Worm (Caenorhabditis elegans) whole organism, midembryonic: ENCODE measurements around the gene ajm-1.
A peak's percentile ranks its signal among the peaks of the same experiment; 100 is the strongest.

Source experiments
- T22C8.4 ChIP-seq: fragments of 200-800 bp; sonication (Bioruptor generic); IDR thresholded peaks from 2 replicates; pipeline ENCODE4 v1.3.6; 2022; ENCODE audit warnings: missing genetic modification characterization, missing compliant biosample characterization
- cog-1 ChIP-seq: sonication (generic microtip); optimal IDR thresholded peaks from 2 replicates; lab custom pipeline; 2016; ENCODE audit warnings: missing genetic modification characterization, missing compliant biosample characterization
- flt-1 ChIP-seq: fragments of 200-800 bp; sonication (Bioruptor generic); IDR thresholded peaks from 2 replicates; pipeline ENCODE4 v1.3.6; 2022; ENCODE audit warnings: missing genetic modification characterization, missing compliant biosample characterization
- klf-2 ChIP-seq: fragments of 200-800 bp; sonication (Bioruptor generic); conservative IDR thresholded peaks from 2 replicates; pipeline ENCODE4 v1.3.6; 2022; ENCODE audit warnings: missing genetic modification reagents, missing genetic modification characterization, missing compliant biosample characterization
- med-1 ChIP-seq: sonication (generic microtip); optimal IDR thresholded peaks from 2 replicates; lab custom pipeline; 2017; ENCODE audit warnings: missing genetic modification characterization, mild to moderate bottlenecking, missing compliant biosample characterization, antibody characterized with exemption, missing genetic modification reagents; ENCODE audit not compliant: insufficient read depth
- ref-1 ChIP-seq: fragments of 200-800 bp; sonication (Bioruptor generic); conservative IDR thresholded peaks from 2 replicates; pipeline ENCODE4 v1.3.6; 2022; ENCODE audit warnings: missing genetic modification reagents, missing genetic modification characterization, missing compliant biosample characterization
- tab-1 ChIP-seq: fragments of 200-800 bp; sonication (Bioruptor generic); IDR thresholded peaks from 2 replicates; pipeline ENCODE4 v1.3.6; 2022; ENCODE audit warnings: missing genetic modification characterization, missing compliant biosample characterization
- ztf-23 ChIP-seq: fragments of 200-800 bp; sonication (Bioruptor generic); IDR thresholded peaks from 2 replicates; pipeline ENCODE4 v1.3.6; 2022; ENCODE audit warnings: missing genetic modification reagents, missing genetic modification characterization, missing compliant biosample characterization
- ztf-29 ChIP-seq: fragments of 200-800 bp; sonication (Bioruptor generic); IDR thresholded peaks from 2 replicates; pipeline ENCODE4 v1.3.6; 2022; ENCODE audit warnings: missing genetic modification reagents, missing genetic modification characterization, missing compliant biosample characterization

Gene ajm-1

DNA sequence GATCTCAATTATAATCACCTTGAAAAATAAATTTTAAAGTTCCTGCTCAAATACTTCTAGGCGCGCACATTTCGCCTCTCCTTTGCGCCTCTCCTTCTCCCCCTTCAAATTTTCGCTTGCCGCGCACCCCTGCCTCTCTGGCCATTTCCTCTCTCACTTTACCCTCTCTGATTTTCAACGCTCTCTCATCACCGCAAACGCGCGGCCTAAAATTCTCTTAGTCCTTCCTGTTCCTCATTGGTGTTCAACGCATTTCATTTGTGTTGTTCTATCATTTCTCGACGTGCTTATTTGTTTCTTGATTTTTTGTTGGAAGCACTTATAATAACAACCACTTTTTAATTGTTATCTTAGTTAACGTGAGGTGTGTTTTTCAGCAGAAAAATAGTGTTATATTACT, 31.1 kb downstream of the ajm-1 start, which contains the start of gene C25A11.2:
Gene C25A11.2 (plus strand): TSS at position 238 of the 400 bp plus-strand sequence.
- TF ChIP-seq med-1 (GFP tag; lab: Kevin White, UChicago), result no peak
- TF ChIP-seq ztf-23 (GFP tag; lab: Robert Waterston, UW), result 0 out of 2 replicates have a peak, but pooled peaks have one; percentile 41
- peak; percentile 46; the same call in 1 of the 2 replicates for TF ChIP-seq flt-1 (GFP tag; lab: Robert Waterston, UW)

DNA sequence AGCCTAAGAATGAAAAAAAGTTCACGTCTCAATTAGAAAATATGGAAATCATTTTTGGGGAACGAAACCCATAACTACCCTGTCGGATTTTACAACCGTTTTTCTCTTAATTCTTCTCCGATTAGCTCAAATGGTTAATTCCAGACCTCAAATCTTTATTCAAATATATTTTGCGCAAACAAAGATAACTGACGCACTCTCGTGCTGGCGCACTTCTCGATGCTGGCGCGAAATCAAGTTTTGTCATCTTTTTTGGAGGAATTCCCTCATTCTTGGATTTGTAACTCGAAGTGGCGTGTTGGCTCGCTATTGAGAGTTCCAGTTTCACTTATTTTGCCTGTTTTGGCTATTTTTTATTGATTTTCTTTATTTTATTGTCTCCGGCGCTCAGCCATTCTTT, 34.8 kb downstream of the ajm-1 start:
- TF ChIP-seq klf-2 (GFP tag; lab: Robert Waterston, UW) (no peak), cog-1 (tag; lab: Kevin White, UChicago) (no peak), tab-1 (no peak), flt-1 (GFP tag; lab: Robert Waterston, UW) (no peak), ztf-23 (GFP tag; lab: Robert Waterston, UW) (no peak), med-1 (GFP tag; lab: Kevin White, UChicago) (no peak), T22C8.4 (GFP tag; lab: Robert Waterston, UW) (no peak), ztf-29 (GFP tag; lab: Robert Waterston, UW) (no peak), ref-1 (GFP tag; lab: Robert Waterston, UW) (no peak)

DNA sequence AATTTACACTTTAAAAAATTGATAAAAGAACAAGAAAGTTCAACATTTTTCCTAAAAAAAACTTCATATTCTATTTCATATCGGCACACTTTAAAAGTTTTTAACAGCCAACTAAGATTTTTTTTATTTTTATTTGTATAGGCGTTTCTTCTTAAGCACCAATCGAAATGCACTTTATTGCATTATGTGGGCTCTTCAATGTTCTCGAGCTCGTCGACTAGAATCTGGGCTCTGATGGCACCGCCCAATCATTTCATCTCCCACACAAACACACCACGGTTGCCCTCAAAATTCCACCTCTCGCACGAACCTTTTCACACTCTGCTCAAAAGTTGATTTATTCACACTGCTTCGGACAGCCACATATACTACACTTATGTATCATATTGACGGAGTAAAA, 54.7 kb downstream of the ajm-1 start, which contains the start of gene B0563.6:
Gene B0563.6 (plus strand): TSS at position 301 of the 400 bp plus-strand sequence.
- TF ChIP-seq med-1 (GFP tag; lab: Kevin White, UChicago) (no peak), flt-1 (GFP tag; lab: Robert Waterston, UW) (no peak), T22C8.4 (GFP tag; lab: Robert Waterston, UW) (no peak), ref-1 (GFP tag; lab: Robert Waterston, UW) (no peak), tab-1 (no peak), cog-1 (tag; lab: Kevin White, UChicago) (no peak), ztf-29 (GFP tag; lab: Robert Waterston, UW) (no peak), ztf-23 (GFP tag; lab: Robert Waterston, UW) (no peak), klf-2 (GFP tag; lab: Robert Waterston, UW) (no peak)

DNA sequence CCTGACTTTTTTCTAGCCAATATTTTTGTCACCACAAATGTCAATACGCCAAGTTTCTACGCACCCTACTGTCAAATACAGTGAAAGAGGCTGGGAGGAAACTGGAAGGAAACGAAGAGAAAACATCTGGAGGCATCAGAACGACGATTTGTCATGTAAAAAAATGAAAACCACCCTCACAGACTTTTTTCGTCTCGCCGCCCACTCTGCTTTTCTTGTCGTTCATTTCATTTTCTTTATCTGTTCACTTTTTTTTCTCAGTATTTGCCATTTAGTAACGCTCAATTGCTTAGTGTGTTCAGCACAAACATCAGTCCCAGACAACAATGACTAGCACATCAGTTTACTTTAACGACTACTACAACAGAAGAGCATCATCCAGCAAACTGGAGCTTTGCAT, 63.1 kb downstream of the ajm-1 start, which contains the start of gene B0563.5:
Gene B0563.5 (plus strand): TSS at position 301 of the 400 bp plus-strand sequence.
- TF ChIP-seq ztf-29 (GFP tag; lab: Robert Waterston, UW), result no peak
- TF ChIP-seq flt-1 (GFP tag; lab: Robert Waterston, UW), result no peak
- no peak for TF ChIP-seq med-1 (GFP tag; lab: Kevin White, UChicago)
- TF ChIP-seq ztf-23 (GFP tag; lab: Robert Waterston, UW), result no peak
- no peak for TF ChIP-seq ref-1 (GFP tag; lab: Robert Waterston, UW)
- no peak for TF ChIP-seq cog-1 (tag; lab: Kevin White, UChicago)
- no peak for TF ChIP-seq tab-1
- no peak for TF ChIP-seq klf-2 (GFP tag; lab: Robert Waterston, UW)
- TF ChIP-seq T22C8.4 (GFP tag; lab: Robert Waterston, UW), result no peak

DNA sequence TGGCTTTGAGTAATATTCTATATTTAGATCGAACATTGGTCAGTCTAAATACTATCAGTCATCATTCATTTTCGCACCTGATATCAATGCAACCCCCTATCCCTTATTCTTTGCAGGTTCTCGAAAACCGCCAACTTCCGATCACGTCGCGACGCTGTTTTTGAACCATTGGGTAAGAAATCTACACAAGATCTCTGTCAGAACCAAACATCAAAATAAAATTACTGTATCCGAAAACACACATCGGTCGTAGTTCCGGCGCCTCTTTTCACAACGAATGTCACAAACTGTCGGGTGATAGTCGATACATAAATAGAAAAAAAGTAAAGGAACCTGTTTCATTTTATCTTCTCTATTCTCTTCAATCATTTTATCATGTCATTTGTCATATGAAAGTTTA, 64.2 kb downstream of the ajm-1 start:
- TF ChIP-seq ztf-29 (GFP tag; lab: Robert Waterston, UW), result no peak
- no peak for TF ChIP-seq cog-1 (tag; lab: Kevin White, UChicago)
- no peak for TF ChIP-seq tab-1
- no peak for TF ChIP-seq T22C8.4 (GFP tag; lab: Robert Waterston, UW)
- no peak for TF ChIP-seq flt-1 (GFP tag; lab: Robert Waterston, UW)
- TF ChIP-seq ztf-23 (GFP tag; lab: Robert Waterston, UW), result no peak
- no peak for TF ChIP-seq med-1 (GFP tag; lab: Kevin White, UChicago)
- no peak for TF ChIP-seq klf-2 (GFP tag; lab: Robert Waterston, UW)
- no peak for TF ChIP-seq ref-1 (GFP tag; lab: Robert Waterston, UW)

DNA sequence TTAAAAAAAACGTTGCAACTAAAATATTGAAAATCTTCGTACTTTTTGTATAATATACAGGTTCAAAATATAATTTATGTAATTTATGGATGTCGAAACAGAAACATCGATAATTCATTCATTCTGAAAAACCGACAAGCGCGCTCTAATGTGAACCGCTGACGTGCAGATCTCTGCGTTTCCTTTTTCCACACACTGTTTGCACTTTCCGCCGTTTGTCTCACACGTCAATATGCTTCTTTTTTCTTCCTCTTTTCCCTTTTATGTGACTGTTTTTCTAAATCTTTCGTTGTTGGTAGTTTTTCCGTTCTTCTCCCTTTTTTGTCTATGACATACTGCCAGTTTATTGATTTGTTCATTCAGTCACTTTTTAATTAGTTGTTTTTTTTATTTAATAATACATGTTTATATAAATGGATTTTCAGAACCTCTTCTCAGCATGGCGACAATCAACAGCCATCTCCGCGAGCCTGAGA, 67.6 kb downstream of the ajm-1 start, which contains the start of gene tmbi-4:
Gene tmbi-4 (plus strand): TSS at position 426 of the 476 bp plus-strand sequence.
- no peak for TF ChIP-seq cog-1 (tag; lab: Kevin White, UChicago)
- no peak for TF ChIP-seq tab-1
- no peak for TF ChIP-seq T22C8.4 (GFP tag; lab: Robert Waterston, UW)
- TF ChIP-seq ztf-23 (GFP tag; lab: Robert Waterston, UW), result no peak
- no peak for TF ChIP-seq flt-1 (GFP tag; lab: Robert Waterston, UW)
- TF ChIP-seq klf-2 (GFP tag; lab: Robert Waterston, UW), result no peak
- no peak for TF ChIP-seq ref-1 (GFP tag; lab: Robert Waterston, UW)
- TF ChIP-seq ztf-29 (GFP tag; lab: Robert Waterston, UW), result no peak
- no peak for TF ChIP-seq med-1 (GFP tag; lab: Kevin White, UChicago)

DNA sequence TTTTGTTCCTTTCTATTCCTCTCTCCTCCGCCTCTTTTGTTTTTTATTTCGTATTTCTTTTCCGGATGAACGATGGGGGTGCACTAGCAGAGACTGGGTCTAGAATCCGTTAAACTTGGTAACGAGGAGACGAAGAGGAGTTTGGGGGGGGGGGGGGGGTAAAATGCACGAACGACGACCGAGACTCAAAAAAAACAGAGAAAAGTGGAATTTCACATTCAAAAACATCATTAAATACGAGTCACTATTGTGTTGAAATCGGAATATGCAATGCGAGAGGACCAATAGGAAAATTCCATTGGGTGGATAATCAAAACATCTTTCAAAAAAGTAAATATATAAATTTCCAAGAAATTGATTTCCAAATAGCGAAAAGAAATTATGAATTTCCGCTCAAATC, 71.5 kb downstream of the ajm-1 start, which contains the start of gene B0563.7:
Gene B0563.7 (minus strand): TSS at position 101 of the 400 bp plus-strand sequence.
- TF ChIP-seq ref-1 (GFP tag; lab: Robert Waterston, UW) (no peak), ztf-29 (GFP tag; lab: Robert Waterston, UW) (no peak), med-1 (GFP tag; lab: Kevin White, UChicago) (no peak), tab-1 (no peak), T22C8.4 (GFP tag; lab: Robert Waterston, UW) (no peak), ztf-23 (GFP tag; lab: Robert Waterston, UW) (no peak), cog-1 (tag; lab: Kevin White, UChicago) (no peak), flt-1 (GFP tag; lab: Robert Waterston, UW) (no peak), klf-2 (GFP tag; lab: Robert Waterston, UW) (no peak)

DNA sequence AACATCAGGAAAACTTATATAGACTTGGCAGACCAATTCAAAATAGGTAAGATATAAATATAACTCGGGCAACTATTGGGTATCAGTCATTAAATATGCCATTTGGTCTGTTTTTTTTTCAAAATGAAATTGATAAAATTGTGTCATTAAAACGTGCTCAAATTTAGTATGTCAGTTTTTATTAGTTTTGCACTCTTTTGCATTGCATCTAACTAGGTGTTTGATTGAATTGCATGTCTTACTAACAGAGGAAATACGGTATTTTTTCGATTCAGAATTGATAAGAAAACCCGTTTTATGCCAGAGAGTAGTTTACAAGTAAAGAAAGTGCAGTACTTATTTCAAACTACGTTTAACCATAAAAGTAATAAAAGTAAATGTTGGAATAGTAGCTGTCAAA, 73.0 kb downstream of the ajm-1 start:
- no peak for TF ChIP-seq ztf-23 (GFP tag; lab: Robert Waterston, UW)
- no peak for TF ChIP-seq ref-1 (GFP tag; lab: Robert Waterston, UW)
- no peak for TF ChIP-seq med-1 (GFP tag; lab: Kevin White, UChicago)
- no peak for TF ChIP-seq cog-1 (tag; lab: Kevin White, UChicago)
- no peak for TF ChIP-seq ztf-29 (GFP tag; lab: Robert Waterston, UW)
- TF ChIP-seq klf-2 (GFP tag; lab: Robert Waterston, UW), result no peak
- no peak for TF ChIP-seq flt-1 (GFP tag; lab: Robert Waterston, UW)
- no peak for TF ChIP-seq tab-1
- TF ChIP-seq T22C8.4 (GFP tag; lab: Robert Waterston, UW), result no peak
